Fruit fly (Drosophila melanogaster) whole organism, embryonic: Measurements from ENCODE around the gene CG14111.

Source experiments
- Atf-2 ChIP-seq: fragments of 200-800 bp; sonication (Bioruptor generic); optimal IDR thresholded peaks from 2 replicates; lab custom pipeline; 2016; ENCODE audit warnings: missing biosample characterization, missing genetic modification characterization
- Awh ChIP-seq: fragments of 200-800 bp; sonication (Bioruptor generic); IDR thresholded peaks from 2 replicates; pipeline ENCODE4, ENCODE4 v1.3.6; 2022; ENCODE audit warnings: missing biosample characterization, missing genetic modification characterization
- B-H2 ChIP-seq: fragments of 200-800 bp; sonication (Bioruptor generic); optimal IDR thresholded peaks from 2 replicates; lab custom pipeline; 2018; ENCODE audit warnings: missing biosample characterization, mild to moderate bottlenecking, missing genetic modification characterization
- CG10543 ChIP-seq: fragments of 200-800 bp; sonication (Bioruptor generic); optimal IDR thresholded peaks from 3 replicates; lab custom pipeline; 2017; ENCODE audit warnings: missing biosample characterization, mild to moderate bottlenecking, missing genetic modification characterization, moderate library complexity
- CG11696 ChIP-seq: fragments of 200-800 bp; sonication (Bioruptor generic); IDR thresholded peaks from 2 replicates; pipeline ENCODE4 v1.3.6; 2022; ENCODE audit warnings: missing biosample characterization, missing genetic modification characterization
- CG12659 ChIP-seq: fragments of 200-800 bp; sonication (Bioruptor generic); optimal IDR thresholded peaks from 3 replicates; lab custom pipeline; 2017; ENCODE audit warnings: mild to moderate bottlenecking, missing biosample characterization, missing genetic modification reagents, missing genetic modification characterization
- CG14050 ChIP-seq: fragments of 200-800 bp; sonication (Bioruptor generic); IDR thresholded peaks from 3 replicates; pipeline ENCODE4 v1.3.6; 2022; ENCODE audit warnings: missing biosample characterization, missing genetic modification characterization
- CG14667 ChIP-seq: fragments of 200-800 bp; sonication (Bioruptor generic); IDR thresholded peaks from 2 replicates; pipeline ENCODE4 v1.3.6; 2022; ENCODE audit warnings: missing biosample characterization, missing genetic modification characterization
- CG2712 ChIP-seq: fragments of 200-800 bp; optimal IDR thresholded peaks from 3 replicates; lab custom pipeline; 2019; ENCODE audit warnings: missing biosample characterization, mild to moderate bottlenecking, missing genetic modification characterization, moderate library complexity
- CG2889 ChIP-seq: fragments of 200-800 bp; sonication (Bioruptor generic); IDR thresholded peaks from 3 replicates; pipeline ENCODE4 v1.3.6; 2022; ENCODE audit warnings: missing biosample characterization, missing genetic modification characterization
- CG30431 ChIP-seq: fragments of 200-800 bp; sonication (Bioruptor generic); optimal IDR thresholded peaks from 2 replicates; lab custom pipeline; 2017; ENCODE audit warnings: missing biosample characterization, missing genetic modification characterization
- CG31224 ChIP-seq: fragments of 200-800 bp; sonication (Bioruptor generic); IDR thresholded peaks from 2 replicates; pipeline ENCODE4 v1.3.6; 2022; ENCODE audit warnings: missing biosample characterization, missing genetic modification characterization
- CG34376 ChIP-seq: fragments of 200-800 bp; sonication (Bioruptor generic); optimal IDR thresholded peaks from 2 replicates; lab custom pipeline; 2018; ENCODE audit warnings: missing biosample characterization, mild to moderate bottlenecking, missing genetic modification characterization
- CG34422 ChIP-seq: fragments of 200-800 bp; sonication (Bioruptor generic); IDR thresholded peaks from 3 replicates; pipeline ENCODE4 v1.3.6; 2022; ENCODE audit warnings: missing biosample characterization, missing genetic modification characterization
- CG4820 ChIP-seq: fragments of 200-800 bp; sonication (Bioruptor generic); optimal IDR thresholded peaks from 3 replicates; lab custom pipeline; 2016; ENCODE audit warnings: missing biosample characterization, missing genetic modification characterization
- CG6272 ChIP-seq: fragments of 200-800 bp; sonication (Bioruptor generic); IDR thresholded peaks from 2 replicates; pipeline ENCODE4 v1.3.6; 2022; ENCODE audit warnings: missing biosample characterization, missing genetic modification characterization
- CG6813 ChIP-seq: fragments of 200-800 bp; sonication (Bioruptor generic); optimal IDR thresholded peaks from 2 replicates; lab custom pipeline; 2017; ENCODE audit warnings: missing biosample characterization, missing genetic modification characterization, mild to moderate bottlenecking, moderate library complexity, missing genetic modification reagents
- CHES-1-like ChIP-seq: fragments of 200-800 bp; sonication (Bioruptor generic); optimal IDR thresholded peaks from 2 replicates; lab custom pipeline; 2016; ENCODE audit warnings: missing biosample characterization, missing genetic modification characterization
- Doc3 ChIP-seq: fragments of 200-800 bp; sonication (Bioruptor generic); IDR thresholded peaks from 3 replicates; pipeline ENCODE4 v1.3.6; 2022; ENCODE audit warnings: missing biosample characterization, missing genetic modification characterization; ENCODE audit not compliant: partially characterized antibody
- H15 ChIP-seq: fragments of 200-800 bp; sonication (Bioruptor generic); IDR thresholded peaks from 3 replicates; pipeline ENCODE4 v1.3.6; 2022; ENCODE audit warnings: missing biosample characterization, missing genetic modification characterization
- HHEX ChIP-seq: fragments of 200-800 bp; sonication (Bioruptor generic); optimal IDR thresholded peaks from 3 replicates; lab custom pipeline; 2017; ENCODE audit warnings: missing biosample characterization, mild to moderate bottlenecking, missing genetic modification characterization, missing genetic modification reagents
- Hr51 ChIP-seq, 2 experiments: fragments of 200-800 bp; sonication (Bioruptor generic); optimal IDR thresholded peaks; 2 replicates in 1 of 2; 3 replicates in 1 of 2; lab custom pipeline; 2016 to 2018; ENCODE audit warnings: missing biosample characterization in 2 of 2, missing genetic modification characterization in 2 of 2, mild to moderate bottlenecking in 1 of 2, moderate library complexity in 1 of 2
- Lim3 ChIP-seq: fragments of 200-800 bp; sonication (Bioruptor generic); IDR thresholded peaks from 2 replicates; pipeline ENCODE4 v1.3.6; 2022; ENCODE audit warnings: missing biosample characterization, missing genetic modification characterization
- Mrtf ChIP-seq: fragments of 200-800 bp; sonication (Bioruptor generic); IDR thresholded peaks from 3 replicates; pipeline ENCODE4 v1.3.6; 2022; ENCODE audit warnings: missing biosample characterization, missing genetic modification characterization
- Myb ChIP-seq: fragments of 200-800 bp; sonication (Bioruptor generic); optimal IDR thresholded peaks from 2 replicates; lab custom pipeline; 2016; ENCODE audit warnings: missing biosample characterization, missing genetic modification characterization
- Neu2 ChIP-seq: fragments of 200-800 bp; sonication (Bioruptor generic); optimal IDR thresholded peaks from 3 replicates; lab custom pipeline; 2016; ENCODE audit warnings: missing biosample characterization, missing genetic modification characterization, borderline replicate concordance
- Oli ChIP-seq: fragments of 200-800 bp; sonication (Bioruptor generic); optimal IDR thresholded peaks from 2 replicates; lab custom pipeline; 2018; ENCODE audit warnings: missing biosample characterization, mild to moderate bottlenecking, missing genetic modification characterization, moderate library complexity
- Rx ChIP-seq: fragments of 200-800 bp; sonication (Bioruptor generic); IDR thresholded peaks from 2 replicates; pipeline ENCODE4 v1.3.6; 2022; ENCODE audit warnings: missing biosample characterization, missing genetic modification characterization
- Sin3A ChIP-seq: fragments of >200 bp; optimal IDR thresholded peaks from 2 replicates; lab custom pipeline; 2018
- Sox102F ChIP-seq: fragments of 200-800 bp; sonication (Bioruptor generic); optimal IDR thresholded peaks from 2 replicates; lab custom pipeline; 2018; ENCODE audit warnings: missing biosample characterization, mild to moderate bottlenecking, missing genetic modification characterization, moderate library complexity
- Spps ChIP-seq: fragments of 200-800 bp; sonication (Bioruptor generic); optimal IDR thresholded peaks from 2 replicates; lab custom pipeline; 2018; ENCODE audit warnings: missing biosample characterization, mild to moderate bottlenecking, missing genetic modification characterization
- Xbp1 ChIP-seq: fragments of 200-800 bp; sonication (Bioruptor generic); optimal IDR thresholded peaks from 3 replicates; lab custom pipeline; 2016; ENCODE audit warnings: missing biosample characterization, mild to moderate bottlenecking, missing genetic modification characterization
- cad ChIP-seq: fragments of >200 bp; optimal IDR thresholded peaks from 2 replicates; lab custom pipeline; 2017; ENCODE audit warnings: missing biosample characterization, missing genetic modification characterization
- dmrt11E ChIP-seq: fragments of 200-800 bp; sonication (Bioruptor generic); optimal IDR thresholded peaks from 3 replicates; lab custom pipeline; 2018; ENCODE audit warnings: missing biosample characterization, mild to moderate bottlenecking, missing genetic modification characterization, moderate library complexity
- eyg ChIP-seq: fragments of 200-800 bp; sonication (Bioruptor generic); optimal IDR thresholded peaks from 3 replicates; lab custom pipeline; 2016; ENCODE audit warnings: missing biosample characterization, missing genetic modification characterization
- fu2 ChIP-seq: fragments of 200-800 bp; sonication (Bioruptor generic); optimal IDR thresholded peaks from 2 replicates; lab custom pipeline; 2016; ENCODE audit warnings: missing biosample characterization, missing genetic modification characterization
- gcm ChIP-seq: fragments of 200-800 bp; sonication (Bioruptor generic); optimal IDR thresholded peaks from 2 replicates; lab custom pipeline; 2019; ENCODE audit warnings: missing biosample characterization, mild to moderate bottlenecking, missing genetic modification characterization, moderate library complexity
- gsb ChIP-seq: fragments of 200-800 bp; sonication (Bioruptor generic); IDR thresholded peaks from 2 replicates; pipeline ENCODE4 v1.3.6; 2022; ENCODE audit warnings: missing biosample characterization, missing genetic modification characterization
- kay ChIP-seq: fragments of 200-800 bp; sonication (Bioruptor generic); optimal IDR thresholded peaks from 2 replicates; lab custom pipeline; 2016; ENCODE audit warnings: missing biosample characterization, missing genetic modification characterization
- nau ChIP-seq: fragments of 200-800 bp; sonication (Bioruptor generic); optimal IDR thresholded peaks from 3 replicates; lab custom pipeline; 2017; ENCODE audit warnings: missing biosample characterization, mild to moderate bottlenecking, missing genetic modification characterization, missing genetic modification reagents
- nerfin-1 ChIP-seq: fragments of 200-800 bp; sonication (Bioruptor generic); optimal IDR thresholded peaks from 3 replicates; lab custom pipeline; 2019; ENCODE audit warnings: missing biosample characterization, mild to moderate bottlenecking, missing genetic modification characterization, moderate library complexity
- oc ChIP-seq: fragments of 200-800 bp; sonication (Bioruptor generic); optimal IDR thresholded peaks from 2 replicates; lab custom pipeline; 2018; ENCODE audit warnings: missing biosample characterization, mild to moderate bottlenecking, missing genetic modification characterization, moderate library complexity
- odd ChIP-seq: fragments of 200-800 bp; sonication (Bioruptor generic); optimal IDR thresholded peaks from 2 replicates; lab custom pipeline; 2017; ENCODE audit warnings: missing biosample characterization, mild to moderate bottlenecking, missing genetic modification characterization
- sima ChIP-seq: fragments of 200-800 bp; sonication (Bioruptor generic); optimal IDR thresholded peaks from 2 replicates; lab custom pipeline; 2016; ENCODE audit warnings: missing biosample characterization, missing genetic modification characterization
- sr ChIP-seq: fragments of 200-800 bp; sonication (Bioruptor generic); IDR thresholded peaks from 3 replicates; pipeline ENCODE4 v1.3.6; 2022; ENCODE audit warnings: missing biosample characterization, missing genetic modification characterization
- tap ChIP-seq: fragments of 200-800 bp; optimal IDR thresholded peaks from 3 replicates; lab custom pipeline; 2019; ENCODE audit warnings: missing biosample characterization, mild to moderate bottlenecking, missing genetic modification characterization, moderate library complexity
- trh ChIP-seq: fragments of 200-800 bp; sonication (Bioruptor generic); optimal IDR thresholded peaks from 2 replicates; lab custom pipeline; 2016; ENCODE audit warnings: missing biosample characterization, missing genetic modification characterization
- unpg ChIP-seq: fragments of 200-800 bp; sonication (Bioruptor generic); optimal IDR thresholded peaks from 3 replicates; lab custom pipeline; 2018; ENCODE audit warnings: missing biosample characterization, mild to moderate bottlenecking, missing genetic modification characterization, moderate library complexity
- wdn ChIP-seq: fragments of 200-800 bp; sonication (Bioruptor generic); IDR thresholded peaks from 2 replicates; pipeline ENCODE4 v1.3.6; 2022; ENCODE audit warnings: missing biosample characterization, missing genetic modification characterization
- yki ChIP-seq: fragments of >200 bp; optimal IDR thresholded peaks from 3 replicates; lab custom pipeline; 2018
- zen ChIP-seq: fragments of 200-800 bp; sonication (Bioruptor generic); optimal IDR thresholded peaks from 3 replicates; lab custom pipeline; 2018; ENCODE audit warnings: missing biosample characterization, mild to moderate bottlenecking, missing genetic modification characterization, moderate library complexity

The CG14111 gene

dm6 chr3L:13356084-13356693 is 21.6 kb upstream of the CG14111 start, which contains the start of gene Nplp2 (continued):
- TF ChIP-seq Myb (GFP tag; lab: Kevin White, UChicago) (no peak), zen (tag; lab: Kevin White, UChicago) (peak; percentile 11), CG34376 (GFP tag; lab: Kevin White, UChicago) (peak; percentile 46), CG10543 (GFP tag; lab: Kevin White, UChicago) (peak; percentile 30), CG14050 (GFP tag; lab: Robert Waterston, UW) (peak; percentile 26; the same call in 1 of the 3 replicates), trh (GFP tag; lab: Kevin White, UChicago) (peak; percentile 14), Spps (tag; lab: Kevin White, UChicago) (no peak), CG30431 (GFP tag; lab: Kevin White, UChicago) (peak; percentile 53), kay (GFP tag; lab: Kevin White, UChicago) (no peak), Awh (GFP tag; lab: Robert Waterston, UW) (no peak), H15 (GFP tag; lab: Robert Waterston, UW) (no peak), CG14667 (GFP tag; lab: Robert Waterston, UW) (peak; percentile 31), Lim3 (GFP tag; lab: Robert Waterston, UW) (no peak), gsb (GFP tag; lab: Robert Waterston, UW) (no peak), nerfin-1 (tag; lab: Kevin White, UChicago) (no peak), CG34422 (GFP tag; lab: Robert Waterston, UW) (peak; percentile 70), Atf-2 (GFP tag; lab: Kevin White, UChicago) (no peak), Doc3 (GFP tag; lab: Robert Waterston, UW) (no peak), CG12659 (GFP tag; lab: Kevin White, UChicago) (peak; percentile 41), Oli (peak; percentile 65), CG2889 (GFP tag; lab: Robert Waterston, UW) (peak; percentile 46; the same call in 1 of the 3 replicates), CG2712 (tag; lab: Kevin White, UChicago) (no peak), fu2 (GFP tag; lab: Kevin White, UChicago) (no peak), Neu2 (GFP tag; lab: Kevin White, UChicago) (no peak), Xbp1 (peak; percentile 56), wdn (GFP tag; lab: Robert Waterston, UW) (peak; percentile 60; the same call in 1 of the 2 replicates), gcm (GFP tag; lab: Kevin White, UChicago) (no peak), oc (tag; lab: Kevin White, UChicago) (no peak), CG31224 (GFP tag; lab: Robert Waterston, UW) (peak; percentile 31; the same call in 1 of the 2 replicates), tap (tag; lab: Kevin White, UChicago) (peak; percentile 34), odd (GFP tag; lab: Kevin White, UChicago) (peak; percentile 15), dmrt11E (tag; lab: Kevin White, UChicago) (peak; percentile 62), CHES-1-like (GFP tag; lab: Kevin White, UChicago) (no peak), CG6813 (no peak), Sin3A (lab: Kevin White, UChicago) (no peak), Rx (GFP tag; lab: Robert Waterston, UW) (0 out of 2 replicates have a peak, but pooled peaks have one; percentile 6), cad (no peak), Sox102F (GFP tag; lab: Kevin White, UChicago) (peak; percentile 57), CG11696 (0 out of 2 replicates have a peak, but pooled peaks have one; percentile 27), sr (GFP tag; lab: Robert Waterston, UW) (no peak), eyg (GFP tag; lab: Kevin White, UChicago) (no peak), B-H2 (GFP tag; lab: Kevin White, UChicago) (peak; percentile 62), nau (GFP tag; lab: Kevin White, UChicago) (peak; percentile 8), Mrtf (GFP tag; lab: Robert Waterston, UW) (peak; percentile 58; the same call in 1 of the 3 replicates), sima (GFP tag; lab: Kevin White, UChicago) (no peak), CG6272 (GFP tag; lab: Robert Waterston, UW) (peak; percentile 51; the same call in 1 of the 2 replicates), HHEX (GFP tag; lab: Kevin White, UChicago) (peak; percentile 39), Hr51 (GFP tag; optimal IDR thresholded peaks at IDR 0.05; lab: Kevin White, UChicago) (peak in 1 of 2 experiments; percentile 54), unpg (GFP tag; lab: Kevin White, UChicago) (peak; percentile 75), yki (lab: Kevin White, UChicago) (no peak), CG4820 (GFP tag; lab: Kevin White, UChicago) (peak; percentile 40)
